Fruit fly (Drosophila melanogaster) whole organism: ENCODE measurements around the gene CG13390.

Source experiments
- Dll ChIP-seq: fragments of >200 bp; optimal IDR thresholded peaks from 2 replicates; lab custom pipeline; 2017
- pan ChIP-seq: fragments of >200 bp; optimal IDR thresholded peaks from 2 replicates; lab custom pipeline; 2017
- usp ChIP-seq: fragments of >200 bp; optimal IDR thresholded peaks from 2 replicates; lab custom pipeline; 2017; ENCODE audit warnings: missing biosample characterization, missing genetic modification characterization, mixed read lengths

- TF ChIP-seq Dll (lab: Kevin White, UChicago) (no peak), usp (no peak), pan (lab: Kevin White, UChicago) (no peak)
These were observed 5.0 kb upstream of the CG13390 start, which contains the start of gene AlaRS for dm6 chr2L:8381508-8382036.
